Fruit fly (Drosophila melanogaster) whole organism, embryonic: Measurements from ENCODE around the gene CG34116.

Experiments
- Abd-B ChIP-seq: fragments of 200-800 bp; sonication (Bioruptor generic); optimal IDR thresholded peaks from 2 replicates; lab custom pipeline; 2018; ENCODE audit warnings: missing biosample characterization, mild to moderate bottlenecking, missing genetic modification characterization, moderate library complexity
- Adf1 ChIP-seq: fragments of 200-800 bp; sonication (Bioruptor generic); IDR thresholded peaks from 2 replicates; pipeline ENCODE4 v1.3.6; 2022; ENCODE audit warnings: missing biosample characterization, missing genetic modification characterization
- CG10321 ChIP-seq: fragments of 200-800 bp; sonication (Bioruptor generic); IDR thresholded peaks from 2 replicates; pipeline ENCODE4 v1.3.6; 2022; ENCODE audit warnings: missing biosample characterization, missing genetic modification characterization
- CG11085 ChIP-seq: fragments of 200-800 bp; sonication (Bioruptor generic); IDR thresholded peaks from 2 replicates; pipeline ENCODE4 v1.3.6; 2022; ENCODE audit warnings: missing biosample characterization, missing genetic modification characterization
- CG11723 ChIP-seq: fragments of 200-800 bp; sonication (Bioruptor generic); optimal IDR thresholded peaks from 2 replicates; lab custom pipeline; 2017; ENCODE audit warnings: missing biosample characterization, mild to moderate bottlenecking, missing genetic modification characterization
- CG12071 ChIP-seq: fragments of 200-800 bp; sonication (Bioruptor generic); optimal IDR thresholded peaks from 3 replicates; lab custom pipeline; 2018; ENCODE audit warnings: missing biosample characterization, mild to moderate bottlenecking, missing genetic modification characterization
- CG13296 ChIP-seq: fragments of 200-800 bp; sonication (Bioruptor generic); optimal IDR thresholded peaks from 3 replicates; lab custom pipeline; 2018; ENCODE audit warnings: missing biosample characterization, mild to moderate bottlenecking, missing genetic modification characterization
- CG14014 ChIP-seq: fragments of 200-800 bp; sonication (Bioruptor generic); IDR thresholded peaks from 2 replicates; pipeline ENCODE4 v1.3.6; 2022; ENCODE audit warnings: missing biosample characterization, missing genetic modification characterization
- CG17359 ChIP-seq: fragments of 200-800 bp; sonication (Bioruptor generic); optimal IDR thresholded peaks from 3 replicates; lab custom pipeline; 2018; ENCODE audit warnings: missing biosample characterization, mild to moderate bottlenecking, missing genetic modification characterization, moderate library complexity
- CG17361 ChIP-seq: fragments of 200-800 bp; sonication (Bioruptor generic); IDR thresholded peaks from 3 replicates; pipeline ENCODE4 v1.3.6; 2022; ENCODE audit warnings: missing biosample characterization, missing genetic modification characterization
- CG17385 ChIP-seq: fragments of 200-800 bp; sonication (Bioruptor generic); optimal IDR thresholded peaks from 3 replicates; lab custom pipeline; 2018; ENCODE audit warnings: missing biosample characterization, mild to moderate bottlenecking, missing genetic modification characterization
- CG17568 ChIP-seq: fragments of 200-800 bp; sonication (Bioruptor generic); optimal IDR thresholded peaks from 2 replicates; lab custom pipeline; 2018; ENCODE audit warnings: missing biosample characterization, mild to moderate bottlenecking, missing genetic modification characterization, moderate library complexity
- CG18764 ChIP-seq: fragments of 200-800 bp; sonication (Bioruptor generic); optimal IDR thresholded peaks from 3 replicates; lab custom pipeline; 2016; ENCODE audit warnings: missing biosample characterization, missing genetic modification characterization
- CG2120 ChIP-seq: fragments of 200-800 bp; sonication (Bioruptor generic); optimal IDR thresholded peaks from 3 replicates; lab custom pipeline; 2016; ENCODE audit warnings: missing biosample characterization, missing genetic modification characterization
- CG2129 ChIP-seq: fragments of 200-800 bp; sonication (Bioruptor generic); IDR thresholded peaks from 2 replicates; pipeline ENCODE4 v1.3.6; 2022; ENCODE audit warnings: missing biosample characterization, missing genetic modification characterization; ENCODE audit not compliant: partially characterized antibody
- CG3065 ChIP-seq: fragments of 200-800 bp; sonication (Bioruptor generic); optimal IDR thresholded peaks from 2 replicates; lab custom pipeline; 2016; ENCODE audit warnings: missing biosample characterization, missing genetic modification characterization
- CG31388 ChIP-seq: fragments of 200-800 bp; sonication (Bioruptor generic); optimal IDR thresholded peaks from 2 replicates; lab custom pipeline; 2016; ENCODE audit warnings: missing biosample characterization, missing genetic modification characterization
- CG3281 ChIP-seq: fragments of 200-800 bp; sonication (Bioruptor generic); optimal IDR thresholded peaks from 3 replicates; lab custom pipeline; 2017; ENCODE audit warnings: missing biosample characterization, mild to moderate bottlenecking, missing genetic modification characterization
- CG3726 ChIP-seq: fragments of 200-800 bp; sonication (Bioruptor generic); IDR thresholded peaks from 3 replicates; pipeline ENCODE4, ENCODE4 v1.3.6; 2022; ENCODE audit warnings: missing biosample characterization, missing genetic modification characterization
- CG3847 ChIP-seq: fragments of 200-800 bp; sonication (Bioruptor generic); IDR thresholded peaks from 2 replicates; pipeline ENCODE4 v1.3.6; 2022; ENCODE audit warnings: missing biosample characterization, missing genetic modification characterization
- CTCF ChIP-seq: fragments of 200-800 bp; sonication (Bioruptor generic); optimal IDR thresholded peaks from 2 replicates; lab custom pipeline; 2017; ENCODE audit warnings: missing biosample characterization, mild to moderate bottlenecking, missing genetic modification characterization, moderate library complexity
- D19B ChIP-seq: fragments of 200-800 bp; sonication (Bioruptor generic); optimal IDR thresholded peaks from 2 replicates; lab custom pipeline; 2017; ENCODE audit warnings: missing biosample characterization, mild to moderate bottlenecking, missing genetic modification characterization
- Dad ChIP-seq: fragments of 200-800 bp; sonication (Bioruptor generic); optimal IDR thresholded peaks from 3 replicates; lab custom pipeline; 2016; ENCODE audit warnings: missing biosample characterization, missing genetic modification characterization
- Deaf1 ChIP-seq: fragments of 200-800 bp; optimal IDR thresholded peaks from 3 replicates; lab custom pipeline; 2019; ENCODE audit warnings: missing biosample characterization, mild to moderate bottlenecking, missing genetic modification characterization, moderate library complexity
- Dip3 ChIP-seq: fragments of 200-800 bp; sonication (Bioruptor generic); optimal IDR thresholded peaks from 3 replicates; lab custom pipeline; 2016; ENCODE audit warnings: missing biosample characterization, missing genetic modification characterization
- ERR ChIP-seq: fragments of 200-800 bp; sonication (Bioruptor generic); optimal IDR thresholded peaks from 2 replicates; lab custom pipeline; 2016; ENCODE audit warnings: missing biosample characterization, missing genetic modification characterization
- Elba2 ChIP-seq: fragments of 200-800 bp; sonication (Bioruptor generic); optimal IDR thresholded peaks from 3 replicates; lab custom pipeline; 2016; ENCODE audit warnings: missing biosample characterization, missing genetic modification characterization
- GATAe ChIP-seq: fragments of 200-800 bp; sonication (Bioruptor generic); conservative IDR thresholded peaks from 2 replicates; pipeline ENCODE4 v1.3.6; 2022; ENCODE audit warnings: missing biosample characterization, missing genetic modification characterization
- Hr39 ChIP-seq: fragments of >200 bp; optimal IDR thresholded peaks from 2 replicates; lab custom pipeline; 2017
- Max ChIP-seq: fragments of 200-800 bp; sonication (Bioruptor generic); optimal IDR thresholded peaks from 2 replicates; lab custom pipeline; 2016; ENCODE audit warnings: missing biosample characterization, mild to moderate bottlenecking, missing genetic modification characterization
- Mes4 ChIP-seq: fragments of 200-800 bp; sonication (Bioruptor generic); optimal IDR thresholded peaks from 2 replicates; lab custom pipeline; 2016; ENCODE audit warnings: missing biosample characterization, missing genetic modification characterization
- NFAT ChIP-seq: fragments of 200-800 bp; sonication (Bioruptor generic); IDR thresholded peaks from 2 replicates; pipeline ENCODE4 v1.3.6; 2022; ENCODE audit warnings: missing biosample characterization, missing genetic modification characterization
- Ptx1 ChIP-seq: fragments of 200-800 bp; sonication (Bioruptor generic); IDR thresholded peaks from 2 replicates; pipeline ENCODE4 v1.3.6; 2022; ENCODE audit warnings: missing biosample characterization, missing genetic modification characterization
- Spps ChIP-seq: fragments of 200-800 bp; sonication (Bioruptor generic); optimal IDR thresholded peaks from 2 replicates; lab custom pipeline; 2018; ENCODE audit warnings: missing biosample characterization, mild to moderate bottlenecking, missing genetic modification characterization
- ara ChIP-seq: fragments of 200-800 bp; sonication (Bioruptor generic); IDR thresholded peaks from 2 replicates; pipeline ENCODE4 v1.3.6; 2022; ENCODE audit warnings: missing biosample characterization, missing genetic modification characterization
- ash1 ChIP-seq: fragments of 200-800 bp; sonication (Bioruptor generic); optimal IDR thresholded peaks from 2 replicates; lab custom pipeline; 2018; ENCODE audit warnings: missing biosample characterization, mild to moderate bottlenecking, missing genetic modification characterization
- br ChIP-seq: fragments of >200 bp; optimal IDR thresholded peaks from 2 replicates; lab custom pipeline; 2017
- cato ChIP-seq: fragments of 200-800 bp; sonication (Bioruptor generic); optimal IDR thresholded peaks from 2 replicates; lab custom pipeline; 2016; ENCODE audit warnings: missing biosample characterization, missing genetic modification characterization, borderline replicate concordance
- cg ChIP-seq: fragments of 200-800 bp; sonication (Bioruptor generic); optimal IDR thresholded peaks from 3 replicates; lab custom pipeline; 2019; ENCODE audit warnings: missing biosample characterization, mild to moderate bottlenecking, missing genetic modification characterization, moderate library complexity
- danr ChIP-seq: fragments of 200-800 bp; sonication (Bioruptor generic); IDR thresholded peaks from 2 replicates; pipeline ENCODE4 v1.3.6; 2022; ENCODE audit warnings: missing biosample characterization, missing genetic modification characterization
- dysf ChIP-seq: fragments of 200-800 bp; sonication (Bioruptor generic); IDR thresholded peaks from 3 replicates; pipeline ENCODE4 v1.3.6; 2022; ENCODE audit warnings: missing biosample characterization, missing genetic modification characterization
- fd102C ChIP-seq: fragments of 200-800 bp; sonication (Bioruptor generic); optimal IDR thresholded peaks from 2 replicates; lab custom pipeline; 2018; ENCODE audit warnings: missing biosample characterization, mild to moderate bottlenecking, missing genetic modification characterization, moderate library complexity
- fd64A ChIP-seq: fragments of 200-800 bp; sonication (Bioruptor generic); optimal IDR thresholded peaks from 3 replicates; lab custom pipeline; 2018; ENCODE audit warnings: missing biosample characterization, mild to moderate bottlenecking, missing genetic modification characterization
- grn ChIP-seq: fragments of 200-800 bp; sonication (Bioruptor generic); optimal IDR thresholded peaks from 3 replicates; lab custom pipeline; 2017; ENCODE audit warnings: missing biosample characterization, missing genetic modification characterization
- klu ChIP-seq: fragments of 200-800 bp; sonication (Bioruptor generic); IDR thresholded peaks from 2 replicates; pipeline ENCODE4 v1.3.6; 2022; ENCODE audit warnings: missing biosample characterization, missing genetic modification characterization
- lbe ChIP-seq: fragments of 200-800 bp; sonication (Bioruptor generic); optimal IDR thresholded peaks from 2 replicates; lab custom pipeline; 2016; ENCODE audit warnings: missing biosample characterization, mild to moderate bottlenecking, missing genetic modification characterization
- luna ChIP-seq: fragments of 200-800 bp; sonication (Bioruptor generic); optimal IDR thresholded peaks from 2 replicates; lab custom pipeline; 2016; ENCODE audit warnings: missing biosample characterization, missing genetic modification characterization
- maf-S ChIP-seq: fragments of 200-800 bp; sonication (Bioruptor generic); optimal IDR thresholded peaks from 2 replicates; lab custom pipeline; 2016; ENCODE audit warnings: missing biosample characterization, missing genetic modification characterization
- nmo ChIP-seq: fragments of 200-800 bp; sonication (Bioruptor generic); optimal IDR thresholded peaks from 2 replicates; lab custom pipeline; 2018; ENCODE audit warnings: missing biosample characterization, mild to moderate bottlenecking, missing genetic modification characterization, moderate library complexity
- rib ChIP-seq: fragments of 200-800 bp; sonication (Bioruptor generic); IDR thresholded peaks from 2 replicates; pipeline ENCODE4 v1.3.6; 2022; ENCODE audit warnings: missing biosample characterization, missing genetic modification characterization
- stc ChIP-seq: fragments of 200-800 bp; sonication (Bioruptor generic); IDR thresholded peaks from 2 replicates; pipeline ENCODE4 v1.3.6; 2022; ENCODE audit warnings: missing biosample characterization, missing genetic modification characterization
- tap ChIP-seq: fragments of 200-800 bp; optimal IDR thresholded peaks from 3 replicates; lab custom pipeline; 2019; ENCODE audit warnings: missing biosample characterization, mild to moderate bottlenecking, missing genetic modification characterization, moderate library complexity

Gene CG34116

DNA sequence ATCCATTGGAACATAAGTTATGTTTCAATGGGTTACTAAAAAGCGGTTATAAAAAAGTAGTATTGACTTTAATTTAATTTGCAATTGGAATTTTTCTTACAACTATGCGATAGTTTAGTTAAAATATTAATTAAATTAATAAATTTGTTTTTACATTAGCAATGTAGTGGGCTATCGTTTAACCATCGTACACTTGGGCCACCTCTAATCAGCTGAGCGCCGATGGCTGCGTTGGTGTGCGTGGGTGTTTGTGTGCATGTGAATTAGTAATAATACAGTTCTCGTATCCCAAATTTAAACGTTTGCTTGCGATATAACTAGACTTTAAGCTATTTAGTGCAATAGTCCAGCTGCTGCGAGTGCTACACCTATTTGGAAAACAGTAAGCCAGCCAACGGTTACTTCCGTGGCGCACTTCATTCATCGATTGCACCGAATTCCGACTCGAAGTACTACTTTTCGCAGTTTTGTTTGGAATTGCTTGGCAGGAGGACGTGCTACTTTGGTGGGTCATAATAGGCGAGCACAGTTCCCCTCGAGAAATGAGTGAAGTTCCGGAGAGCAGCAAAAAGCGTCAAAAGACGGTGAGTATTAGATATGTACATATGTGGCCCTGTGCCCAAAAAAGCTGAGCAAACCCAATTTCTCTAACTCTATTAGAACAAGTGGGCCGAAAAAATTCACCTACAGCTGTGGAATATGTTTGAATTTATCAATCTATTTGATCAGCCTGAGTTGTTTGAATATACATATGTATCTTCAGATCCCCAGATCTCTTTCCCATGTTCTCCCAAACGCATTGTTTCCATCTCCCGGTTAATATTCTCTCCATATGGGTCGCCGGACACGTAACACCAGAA, 39.4 kb upstream of the CG34116 start, which contains the start of gene Papss (continued):
- TF ChIP-seq CG11723 (GFP tag; lab: Kevin White, UChicago) (no peak), CG3065 (GFP tag; lab: Kevin White, UChicago) (no peak), fd102C (GFP tag; lab: Kevin White, UChicago) (no peak), lbe (no peak), luna (GFP tag; lab: Kevin White, UChicago) (no peak), Hr39 (lab: Kevin White, UChicago) (no peak), CG10321 (no peak), CG17359 (tag; lab: Kevin White, UChicago) (peak; percentile 41), Dad (no peak), CG17361 (GFP tag; lab: Robert Waterston, UW) (no peak), maf-S (no peak), CG2129 (GFP tag; lab: Robert Waterston, UW) (peak; percentile 82), CG11085 (GFP tag; lab: Robert Waterston, UW) (no peak), CG17568 (no peak), klu (GFP tag; lab: Robert Waterston, UW) (no peak), danr (GFP tag; lab: Robert Waterston, UW) (no peak), CG3281 (GFP tag; lab: Kevin White, UChicago) (peak; percentile 53), grn (GFP tag; lab: Kevin White, UChicago) (no peak), Dip3 (no peak), CG31388 (GFP tag; lab: Kevin White, UChicago) (no peak), ash1 (GFP tag; lab: Kevin White, UChicago) (peak; percentile 47), CG2120 (GFP tag; lab: Kevin White, UChicago) (peak; percentile 23), NFAT (GFP tag; lab: Robert Waterston, UW) (peak; percentile 45; the same call in 1 of the 2 replicates), CG13296 (GFP tag; lab: Kevin White, UChicago) (peak; percentile 15), dysf (GFP tag; lab: Robert Waterston, UW) (peak; percentile 17; the same call in 1 of the 3 replicates), cato (no peak), D19B (GFP tag; lab: Kevin White, UChicago) (no peak), ara (GFP tag; lab: Robert Waterston, UW) (no peak), CG3847 (0 out of 2 replicates have a peak, but pooled peaks have one; percentile 28), CG18764 (GFP tag; lab: Kevin White, UChicago) (no peak), Deaf1 (tag; lab: Kevin White, UChicago) (no peak), ERR (GFP tag; lab: Kevin White, UChicago) (no peak), GATAe (GFP tag; lab: Robert Waterston, UW) (no peak), Max (GFP tag; lab: Kevin White, UChicago) (no peak), CG14014 (GFP tag; lab: Robert Waterston, UW) (no peak; the same call in 1 of the 2 replicates), Adf1 (GFP tag; lab: Robert Waterston, UW) (no peak), Spps (tag; lab: Kevin White, UChicago) (no peak), CG3726 (GFP tag; lab: Robert Waterston, UW) (no peak), CTCF (GFP tag; lab: Kevin White, UChicago) (no peak), Elba2 (GFP tag; lab: Kevin White, UChicago) (no peak), fd64A (GFP tag; lab: Kevin White, UChicago) (peak; percentile 43), Abd-B (GFP tag; lab: Kevin White, UChicago) (no peak), br (lab: Kevin White, UChicago) (no peak), CG17385 (GFP tag; lab: Kevin White, UChicago) (no peak), rib (GFP tag; lab: Robert Waterston, UW) (no peak), cg (GFP tag; lab: Kevin White, UChicago) (peak; percentile 90), nmo (GFP tag; lab: Kevin White, UChicago) (peak; percentile 41), CG12071 (GFP tag; lab: Kevin White, UChicago) (peak; percentile 49), Mes4 (no peak), stc (GFP tag; lab: Robert Waterston, UW) (no peak), tap (no peak), Ptx1 (GFP tag; lab: Robert Waterston, UW) (peak; percentile 37; the same call in 1 of the 2 replicates)
